Fruit fly (Drosophila melanogaster): ENCODE results near the gene amx.
A peak's percentile ranks its signal among the peaks of the same experiment; 100 is the strongest.

Gene amx

DNA sequence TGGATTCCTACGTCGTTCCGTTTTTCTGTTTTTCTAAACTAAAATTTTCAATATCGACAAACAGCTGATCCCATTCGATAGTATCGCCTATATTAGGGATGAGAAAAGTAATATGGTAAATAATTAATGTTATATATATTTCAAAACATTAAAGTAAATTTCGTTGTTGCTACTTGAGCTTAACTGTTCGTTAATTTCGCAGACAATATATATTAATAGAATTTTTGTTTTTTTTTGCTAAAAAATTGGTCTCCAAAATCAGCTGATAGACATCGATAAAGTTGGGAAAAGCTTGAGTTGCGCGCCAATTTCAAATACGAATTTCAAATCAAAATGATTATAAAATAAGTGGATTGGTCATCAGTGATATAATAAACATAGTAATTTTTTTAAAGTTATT is 50.8 kb downstream of the amx start, which contains the start of gene CG12118 (continued):
- TF ChIP-seq CG15514 (GFP tag; optimal IDR thresholded peaks at IDR 0.05) (peak; percentile 88), CG17385 (GFP tag; optimal IDR thresholded peaks at IDR 0.05) (peak; percentile 71), CG13424 (tag; optimal IDR thresholded peaks at IDR 0.05) (peak; percentile 84), Dek (tag; optimal IDR thresholded peaks at IDR 0.05) (peak; percentile 62), gcm (GFP tag; optimal IDR thresholded peaks at IDR 0.05) (peak; percentile 64), Fer3 (tag; optimal IDR thresholded peaks at IDR 0.05) (peak; percentile 75), NC2β (GFP tag; optimal IDR thresholded peaks at IDR 0.05) (peak; percentile 46), CG4360 (GFP tag; IDR thresholded peaks at IDR 0.05) (no peak), CG17612 (GFP tag; IDR thresholded peaks at IDR 0.05) (peak; percentile 65), Taf1 (GFP tag; IDR thresholded peaks at IDR 0.05) (no peak), Adf1 (GFP tag; IDR thresholded peaks at IDR 0.05) (peak; percentile 62), stwl (tag; optimal IDR thresholded peaks at IDR 0.05) (peak; percentile 35), Lhr (GFP tag; optimal IDR thresholded peaks at IDR 0.05) (peak; percentile 52), Dip2 (GFP tag; IDR thresholded peaks at IDR 0.05) (no peak), so (GFP tag; IDR thresholded peaks at IDR 0.05) (peak; percentile 56; the same call in 1 of the 3 replicates), CG9876 (GFP tag; optimal IDR thresholded peaks at IDR 0.05) (no peak), luna (GFP tag; optimal IDR thresholded peaks at IDR 0.05) (no peak), CG7271 (tag; optimal IDR thresholded peaks at IDR 0.05) (peak; percentile 3), sens (GFP tag) (peak; percentile 88), Hr51 (GFP tag; optimal IDR thresholded peaks at IDR 0.05) (peak; percentile 53 to 80), ewg (GFP tag; optimal IDR thresholded peaks at IDR 0.05) (peak; percentile 33), crp (GFP tag; optimal IDR thresholded peaks at IDR 0.05) (peak; percentile 87 to 98), YL-1 (GFP tag; optimal IDR thresholded peaks at IDR 0.05) (peak; percentile 44), Usf (GFP tag; optimal IDR thresholded peaks at IDR 0.05) (no peak), CG31224 (GFP tag; IDR thresholded peaks at IDR 0.05) (peak; percentile 79), CG2120 (GFP tag; optimal IDR thresholded peaks at IDR 0.05) (peak; percentile 86), Sry-δ (GFP tag; optimal IDR thresholded peaks at IDR 0.05) (peak; percentile 79), ab (GFP tag; optimal IDR thresholded peaks at IDR 0.05) (no peak), CG11560 (tag; IDR thresholded peaks at IDR 0.05) (peak; percentile 55; the same call in 1 of the 3 replicates), CG15011 (GFP tag; optimal IDR thresholded peaks at IDR 0.05) (peak; percentile 20), peb (GFP tag; IDR thresholded peaks at IDR 0.05) (peak; percentile 38; the same call in 1 of the 2 replicates), Abd-B (GFP tag; optimal IDR thresholded peaks at IDR 0.05) (peak; percentile 63), unc-4 (GFP tag; IDR thresholded peaks at IDR 0.05; ENCODE audit: partially characterized antibody) (peak; percentile 96), cwo (GFP tag; optimal IDR thresholded peaks at IDR 0.05) (peak; percentile 49), gem (tag; optimal IDR thresholded peaks at IDR 0.05) (peak; percentile 91), E2f2 (GFP tag; IDR thresholded peaks at IDR 0.05) (peak; percentile 92), CG4730 (GFP tag; IDR thresholded peaks at IDR 0.05) (peak; percentile 59; the same call in 1 of the 2 replicates), Elba2 (GFP tag; optimal IDR thresholded peaks at IDR 0.05) (peak; percentile 23), az2 (GFP tag; optimal IDR thresholded peaks at IDR 0.05) (peak; percentile 89), kay (GFP tag; optimal IDR thresholded peaks at IDR 0.05) (peak; percentile 62), CG7786 (GFP tag; optimal IDR thresholded peaks at IDR 0.05) (peak; percentile 20), CG3163 (GFP tag; optimal IDR thresholded peaks at IDR 0.05) (no peak), CG12219 (GFP tag; optimal IDR thresholded peaks at IDR 0.05) (no peak), Bgb (GFP tag; IDR thresholded peaks at IDR 0.05; ENCODE audit: partially characterized antibody) (peak; percentile 91), ken (GFP tag; IDR thresholded peaks at IDR 0.05) (peak; percentile 87), tap (tag; optimal IDR thresholded peaks at IDR 0.05) (peak; percentile 38), org-1 (GFP tag; optimal IDR thresholded peaks at IDR 0.05) (peak; percentile 28), bowl (GFP tag; IDR thresholded peaks at IDR 0.05) (no peak), CG10462 (GFP tag; optimal IDR thresholded peaks at IDR 0.05) (peak; percentile 72), CoRest (tag; optimal IDR thresholded peaks at IDR 0.05) (peak; percentile 84), CG12942 (GFP tag; optimal IDR thresholded peaks at IDR 0.05) (peak; percentile 81)

Data from whole organism, embryonic.